Worm (Caenorhabditis elegans): ENCODE measurements around the gene T03G6.7.

ce11 chrX:2595757-2596059 lies 1.9 kb downstream of the T03G6.7 start:
- TF ChIP-seq lsy-2 (tag; optimal IDR thresholded peaks at IDR 0.05) (no peak), zip-8 (tag; optimal IDR thresholded peaks at IDR 0.05) (no peak)
